Worm (Caenorhabditis elegans) whole organism, young adult: ENCODE results near the gene F52H3.11.

ENCODE experiments used
- F10E7.11 ChIP-seq: sonication (generic microtip); optimal IDR thresholded peaks from 2 replicates; lab custom pipeline; 2017; ENCODE audit warnings: mild to moderate bottlenecking, missing genetic modification characterization, moderate library complexity, missing compliant biosample characterization
- F37B4.10 ChIP-seq: fragments of 200-800 bp; sonication (Bioruptor generic); IDR thresholded peaks from 2 replicates; pipeline ENCODE4 v1.3.6; 2022; ENCODE audit warnings: missing genetic modification characterization, missing compliant biosample characterization
- F55B11.4 ChIP-seq: sonication (generic microtip); optimal IDR thresholded peaks from 2 replicates; lab custom pipeline; 2016; ENCODE audit warnings: missing compliant biosample characterization, missing genetic modification characterization, borderline replicate concordance; ENCODE audit not compliant: insufficient read depth
- F57A8.1 ChIP-seq: fragments of 200-800 bp; sonication (Bioruptor generic); optimal IDR thresholded peaks from 2 replicates; lab custom pipeline; 2018; ENCODE audit warnings: mild to moderate bottlenecking, missing genetic modification characterization, moderate library complexity, missing compliant biosample characterization
- F57C9.4 ChIP-seq: sonication (generic microtip); optimal IDR thresholded peaks from 2 replicates; lab custom pipeline; 2017; ENCODE audit warnings: mild to moderate bottlenecking, missing genetic modification characterization, missing compliant biosample characterization
- K11D2.4 ChIP-seq: fragments of 200-800 bp; sonication (Bioruptor generic); IDR thresholded peaks from 2 replicates; pipeline ENCODE4 v1.3.6; 2022; ENCODE audit warnings: missing genetic modification reagents, missing genetic modification characterization, missing compliant biosample characterization
- T07F8.4 ChIP-seq: sonication (generic microtip); optimal IDR thresholded peaks from 2 replicates; lab custom pipeline; 2016; ENCODE audit warnings: mild to moderate bottlenecking, missing genetic modification characterization, moderate library complexity, missing compliant biosample characterization
- Y53F4B.3 ChIP-seq: fragments of 200-800 bp; sonication (Bioruptor generic); IDR thresholded peaks from 2 replicates; pipeline ENCODE4 v1.3.6; 2022; ENCODE audit warnings: missing genetic modification reagents, missing genetic modification characterization, missing compliant biosample characterization
- Y67H2A.10 ChIP-seq: fragments of 200-800 bp; sonication (Bioruptor generic); conservative IDR thresholded peaks from 2 replicates; pipeline ENCODE4 v1.3.6; 2022; ENCODE audit warnings: missing genetic modification reagents, missing genetic modification characterization, missing compliant biosample characterization
- Y79H2A.3 ChIP-seq: fragments of 200-800 bp; sonication (Bioruptor generic); conservative IDR thresholded peaks from 2 replicates; pipeline ENCODE4 v1.3.6; 2022; ENCODE audit warnings: missing genetic modification reagents, missing genetic modification characterization, missing compliant biosample characterization
- Y95B8A.8 ChIP-seq: fragments of 200-800 bp; sonication (Bioruptor generic); IDR thresholded peaks from 2 replicates; pipeline ENCODE4 v1.3.6; 2022; ENCODE audit warnings: missing genetic modification reagents, missing genetic modification characterization, missing compliant biosample characterization
- aptf-3 ChIP-seq: fragments of 200-800 bp; sonication (Bioruptor generic); IDR thresholded peaks from 2 replicates; pipeline ENCODE4 v1.3.6; 2022; ENCODE audit warnings: missing genetic modification characterization, missing compliant biosample characterization
- athp-1 ChIP-seq: sonication (generic microtip); optimal IDR thresholded peaks from 2 replicates; lab custom pipeline; 2017; ENCODE audit warnings: mild to moderate bottlenecking, missing genetic modification characterization, missing compliant biosample characterization
- attf-3 ChIP-seq: fragments of 200-800 bp; sonication (Bioruptor generic); conservative IDR thresholded peaks from 2 replicates; pipeline ENCODE4 v1.3.6; 2022; ENCODE audit warnings: missing genetic modification reagents, missing genetic modification characterization, missing compliant biosample characterization
- ccch-3 ChIP-seq: fragments of 200-800 bp; sonication (Bioruptor generic); optimal IDR thresholded peaks from 2 replicates; lab custom pipeline; 2018; ENCODE audit warnings: mild to moderate bottlenecking, missing genetic modification characterization, missing compliant biosample characterization
- cebp-1 ChIP-seq, 2 experiments: fragments of 200-800 bp in 1 of 2; sonication (Bioruptor generic) in 1 of 2; sonication (generic microtip) in 1 of 2; IDR thresholded peaks in 1 of 2; optimal IDR thresholded peaks in 1 of 2; 2 replicates each; pipeline versions ENCODE4 v1.3.6 to Lab custom; 2017 to 2022; ENCODE audit warnings: missing compliant biosample characterization in 2 of 2, missing genetic modification characterization in 2 of 2, mild to moderate bottlenecking in 1 of 2, missing genetic modification reagents in 1 of 2, moderate library complexity in 1 of 2
- ceh-58 ChIP-seq: fragments of 200-800 bp; sonication (Bioruptor generic); IDR thresholded peaks from 2 replicates; pipeline ENCODE4 v1.3.6; 2022; ENCODE audit warnings: missing genetic modification characterization, missing compliant biosample characterization
- ceh-79 ChIP-seq: sonication (generic microtip); optimal IDR thresholded peaks from 2 replicates; lab custom pipeline; 2017; ENCODE audit warnings: mild to moderate bottlenecking, missing genetic modification characterization, missing compliant biosample characterization
- ceh-91 ChIP-seq: fragments of 200-800 bp; sonication (Bioruptor generic); IDR thresholded peaks from 2 replicates; pipeline ENCODE4 v1.3.6; 2022; ENCODE audit warnings: missing genetic modification reagents, missing genetic modification characterization, missing compliant biosample characterization
- dpl-1 ChIP-seq: fragments of 150-350 bp; optimal IDR thresholded peaks from 2 replicates; lab custom pipeline; 2014; ENCODE audit warnings: missing biosample characterization, missing genetic modification reagents, missing genetic modification characterization
- ekl-4 ChIP-seq: fragments of 200-800 bp; sonication (Bioruptor generic); IDR thresholded peaks from 2 replicates; pipeline ENCODE4 v1.3.6; 2022; ENCODE audit warnings: missing genetic modification reagents, missing genetic modification characterization, missing compliant biosample characterization
- ets-4 ChIP-seq: fragments of 200-800 bp; sonication (Bioruptor generic); optimal IDR thresholded peaks from 2 replicates; lab custom pipeline; 2018; ENCODE audit warnings: mild to moderate bottlenecking, missing genetic modification characterization, missing compliant biosample characterization
- hlh-12 ChIP-seq: sonication (generic microtip); optimal IDR thresholded peaks from 2 replicates; lab custom pipeline; 2016; ENCODE audit warnings: missing genetic modification characterization, missing compliant biosample characterization
- hmg-1.2 ChIP-seq: fragments of 200-800 bp; sonication (Bioruptor generic); IDR thresholded peaks from 2 replicates; pipeline ENCODE4 v1.3.6; 2022; ENCODE audit warnings: missing genetic modification reagents, missing genetic modification characterization, missing compliant biosample characterization
- hmg-20 ChIP-seq: fragments of 200-800 bp; sonication (Bioruptor generic); IDR thresholded peaks from 2 replicates; pipeline ENCODE4 v1.3.6; 2022; ENCODE audit warnings: missing genetic modification reagents, missing genetic modification characterization, missing compliant biosample characterization
- lag-1 ChIP-seq: fragments of 200-800 bp; sonication (Bioruptor generic); IDR thresholded peaks from 2 replicates; pipeline ENCODE4 v1.3.6; 2022; ENCODE audit warnings: missing genetic modification reagents, missing genetic modification characterization, missing compliant biosample characterization
- let-607 ChIP-seq, 2 experiments: fragments of 200-800 bp in 1 of 2; sonication (Bioruptor generic) in 1 of 2; sonication (generic microtip) in 1 of 2; optimal IDR thresholded peaks; 2 replicates each; lab custom pipeline; 2016 to 2018; ENCODE audit warnings: mild to moderate bottlenecking in 2 of 2, missing compliant biosample characterization in 2 of 2, missing genetic modification characterization in 2 of 2, moderate library complexity in 2 of 2, missing genotype in 1 of 2
- lin-40 ChIP-seq: sonication (generic microtip); optimal IDR thresholded peaks from 2 replicates; lab custom pipeline; 2016; ENCODE audit warnings: missing genetic modification characterization, mild to moderate bottlenecking, missing compliant biosample characterization, missing genotype, missing genetic modification reagents
- lsy-27 ChIP-seq: sonication (generic microtip); optimal IDR thresholded peaks from 2 replicates; lab custom pipeline; 2017; ENCODE audit warnings: missing genetic modification characterization, mild to moderate bottlenecking, missing compliant biosample characterization, antibody characterized with exemption, missing genotype, borderline replicate concordance; ENCODE audit not compliant: insufficient read depth
- madf-10 ChIP-seq: sonication (generic microtip); optimal IDR thresholded peaks from 2 replicates; lab custom pipeline; 2016; ENCODE audit warnings: mild to moderate bottlenecking, missing genetic modification characterization, missing compliant biosample characterization
- mcd-1 ChIP-seq: fragments of 200-800 bp; sonication (Bioruptor generic); IDR thresholded peaks from 2 replicates; pipeline ENCODE4 v1.3.6; 2022; ENCODE audit warnings: missing genetic modification reagents, missing genetic modification characterization, missing compliant biosample characterization
- nfya-1 ChIP-seq: sonication (generic microtip); optimal IDR thresholded peaks from 2 replicates; lab custom pipeline; 2017; ENCODE audit warnings: antibody characterized with exemption, missing compliant biosample characterization, missing genetic modification characterization, borderline replicate concordance; ENCODE audit not compliant: insufficient read depth
- nhr-179 ChIP-seq: sonication (generic microtip); optimal IDR thresholded peaks from 2 replicates; lab custom pipeline; 2016; ENCODE audit warnings: mild to moderate bottlenecking, missing genetic modification characterization, missing compliant biosample characterization
- nhr-80 ChIP-seq: sonication (generic microtip); optimal IDR thresholded peaks from 2 replicates; lab custom pipeline; 2016; ENCODE audit warnings: missing genetic modification characterization, missing compliant biosample characterization
- pha-4 ChIP-seq: fragments of 150-350 bp; sonication (generic microtip); optimal IDR thresholded peaks from 2 replicates; lab custom pipeline; 2014; ENCODE audit warnings: missing biosample characterization, missing genetic modification reagents, missing genetic modification characterization
- rpc-1 ChIP-seq, 2 experiments: fragments of 150-350 bp in 1 of 2; sonication (generic microtip) in 1 of 2; optimal IDR thresholded peaks; 2 replicates each; lab custom pipeline; 2014 to 2018; ENCODE audit warnings: missing biosample characterization in 1 of 2, missing genetic modification characterization in 1 of 2, missing genetic modification reagents in 1 of 2, missing genotype in 1 of 2
- somi-1 ChIP-seq: fragments of 200-800 bp; sonication (Bioruptor generic); optimal IDR thresholded peaks from 2 replicates; lab custom pipeline; 2018; ENCODE audit warnings: mild to moderate bottlenecking, missing genetic modification characterization, missing compliant biosample characterization
- sptf-2 ChIP-seq: fragments of 200-800 bp; sonication (Bioruptor generic); optimal IDR thresholded peaks from 2 replicates; lab custom pipeline; 2018; ENCODE audit warnings: mild to moderate bottlenecking, missing genetic modification characterization, missing compliant biosample characterization
- tbp1 ChIP-seq: fragments of 200-800 bp; sonication (Bioruptor generic); optimal IDR thresholded peaks from 2 replicates; lab custom pipeline; 2018; ENCODE audit warnings: mild to moderate bottlenecking, missing genetic modification characterization, missing compliant biosample characterization
- tbx-9 ChIP-seq: sonication (generic microtip); optimal IDR thresholded peaks from 2 replicates; lab custom pipeline; 2016; ENCODE audit warnings: borderline replicate concordance, missing genetic modification characterization, inconsistent platforms, missing compliant biosample characterization
- tlf-1 ChIP-seq: fragments of 200-800 bp; sonication (Bioruptor generic); optimal IDR thresholded peaks from 2 replicates; lab custom pipeline; 2018; ENCODE audit warnings: mild to moderate bottlenecking, missing genetic modification characterization, missing compliant biosample characterization
- unc-130 ChIP-seq: sonication (generic microtip); optimal IDR thresholded peaks from 2 replicates; lab custom pipeline; 2016; ENCODE audit warnings: missing genetic modification reagents, missing genetic modification characterization, missing compliant biosample characterization
- unc-62 ChIP-seq: fragments of 150-350 bp; optimal IDR thresholded peaks from 2 replicates; lab custom pipeline; 2014; ENCODE audit warnings: missing biosample characterization, missing genetic modification reagents, missing genetic modification characterization
- ztf-18 ChIP-seq: sonication (generic microtip); optimal IDR thresholded peaks from 2 replicates; lab custom pipeline; 2016; ENCODE audit warnings: missing genotype, mild to moderate bottlenecking, missing genetic modification characterization, missing compliant biosample characterization
- ztf-26 ChIP-seq: sonication (generic microtip); optimal IDR thresholded peaks from 2 replicates; lab custom pipeline; 2017; ENCODE audit warnings: missing genetic modification characterization, missing compliant biosample characterization

F52H3.11 gene

DNA sequence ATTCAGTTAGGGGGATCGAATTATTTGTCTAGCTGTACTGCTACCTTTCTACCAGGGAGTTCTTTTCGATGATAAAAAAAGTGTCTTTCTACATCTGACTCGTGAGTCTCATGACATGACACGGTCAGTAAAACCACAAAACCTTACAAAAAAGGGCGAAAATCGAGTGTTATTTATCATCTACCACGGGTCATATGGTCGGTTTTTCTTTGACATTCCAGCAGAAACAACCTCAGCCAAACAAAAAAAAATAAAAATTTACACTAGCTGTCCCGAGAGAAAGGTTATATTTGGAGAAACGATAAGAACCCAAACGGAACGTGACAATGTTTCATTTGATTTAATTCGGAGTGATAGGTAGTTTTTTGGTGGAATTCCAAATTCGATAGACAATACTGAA is 25.3 kb downstream of the F52H3.11 start:
- TF ChIP-seq ztf-26: peak; percentile 52
- TF ChIP-seq lin-40 (tag; lab: Kevin White, UChicago): peak; percentile 25
- peak; percentile 23 for TF ChIP-seq nhr-80 (tag; lab: Kevin White, UChicago)
- TF ChIP-seq K11D2.4: peak; percentile 78
- TF ChIP-seq cebp-1 (GFP tag; IDR thresholded peaks at IDR 0.05; lab: Robert Waterston, UW): no peak
- peak; percentile 49 for TF ChIP-seq cebp-1 (tag; optimal IDR thresholded peaks at IDR 0.05; lab: Kevin White, UChicago)
- no peak for TF ChIP-seq ceh-79 (tag; lab: Kevin White, UChicago)
- no peak for TF ChIP-seq hlh-12 (tag; lab: Kevin White, UChicago)
- TF ChIP-seq somi-1 (GFP tag; lab: Kevin White, UChicago): peak; percentile 15
- no peak for TF ChIP-seq dpl-1 (GFP tag; lab: Kevin White, UChicago)
- TF ChIP-seq, all 124 proteins: peak for 6

DNA sequence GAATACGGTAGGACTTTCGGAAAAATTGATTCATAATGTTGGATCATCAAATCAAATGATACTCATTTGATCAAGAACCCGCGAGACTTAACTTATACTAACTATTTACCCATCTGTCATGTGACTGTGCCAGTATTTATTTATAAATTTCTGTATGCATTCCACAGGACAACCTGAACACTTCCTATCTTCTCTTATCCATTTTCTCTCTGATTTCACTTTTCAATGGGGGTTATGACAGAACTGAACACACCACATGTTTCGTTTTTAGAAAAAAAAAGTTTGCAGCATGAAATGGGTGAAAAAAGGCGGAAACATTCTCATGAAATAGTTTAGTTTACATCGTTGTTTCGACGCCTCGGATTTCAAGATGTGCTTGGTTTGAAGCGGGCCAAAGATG is 27.4 kb downstream of the F52H3.11 start:
- TF ChIP-seq lag-1 (GFP tag; lab: Robert Waterston, UW): no peak
- TF ChIP-seq tbx-9 (tag; lab: Kevin White, UChicago): no peak
- TF ChIP-seq lsy-27 (tag; lab: Kevin White, UChicago): no peak
- TF ChIP-seq T07F8.4 (tag; lab: Kevin White, UChicago): no peak

DNA sequence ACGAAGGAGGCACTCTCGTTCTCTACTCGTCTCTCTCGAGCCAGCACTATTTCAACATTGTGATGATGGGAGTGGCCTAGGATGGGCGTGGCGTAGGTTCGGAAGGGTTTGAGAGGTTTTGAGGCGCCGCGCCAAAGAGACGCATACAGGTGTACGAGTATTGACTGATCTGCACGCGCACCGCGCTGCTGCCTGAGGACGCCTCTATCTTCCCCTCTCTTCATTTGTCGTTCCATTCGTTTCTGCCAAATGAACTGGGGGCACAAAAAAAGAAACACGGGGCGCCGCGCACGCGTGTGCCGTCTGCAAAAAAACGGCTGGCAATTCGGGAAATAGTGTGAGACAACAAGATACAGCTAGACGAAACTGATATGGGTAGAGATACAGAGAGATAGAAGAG is 28.9 kb downstream of the F52H3.11 start, which contains the start of gene lec-2:
lec-2 (minus strand) TSS at position 171 of the 400 bp plus-strand sequence.
- TF ChIP-seq ceh-79 (tag; lab: Kevin White, UChicago) (no peak), F57A8.1 (GFP tag; lab: Kevin White, UChicago) (no peak), let-607 (tag; optimal IDR thresholded peaks at IDR 0.05; lab: Kevin White, UChicago) (no peak), Y79H2A.3 (no peak), athp-1 (tag; lab: Kevin White, UChicago) (no peak), pha-4 (no peak), ekl-4 (GFP tag; lab: Robert Waterston, UW) (no peak), F55B11.4 (no peak), Y53F4B.3 (GFP tag; lab: Robert Waterston, UW) (no peak), aptf-3 (GFP tag; lab: Robert Waterston, UW) (no peak), unc-130 (no peak), ceh-58 (GFP tag; lab: Robert Waterston, UW) (no peak), madf-10 (no peak), ccch-3 (GFP tag; lab: Kevin White, UChicago) (no peak), ztf-18 (tag; lab: Kevin White, UChicago) (no peak), tbp1 (GFP tag; lab: Kevin White, UChicago) (no peak), hmg-1.2 (GFP tag; lab: Robert Waterston, UW) (peak; percentile 42; the same call in 1 of the 2 replicates), sptf-2 (no peak), rpc-1 (optimal IDR thresholded peaks at IDR 0.05; lab: Kevin White, UChicago) (no peak), rpc-1 (tag; optimal IDR thresholded peaks at IDR 0.05; lab: Kevin White, UChicago) (no peak), F10E7.11 (tag; lab: Kevin White, UChicago) (no peak), ceh-91 (GFP tag; lab: Robert Waterston, UW) (no peak), ztf-26 (peak; percentile 43), lsy-27 (tag; lab: Kevin White, UChicago) (no peak), nhr-179 (tag; lab: Kevin White, UChicago) (no peak), F57C9.4 (tag; lab: Kevin White, UChicago) (no peak), unc-62 (no peak), attf-3 (GFP tag; lab: Robert Waterston, UW) (no peak), Y67H2A.10 (GFP tag; lab: Robert Waterston, UW) (no peak), nfya-1 (tag; lab: Kevin White, UChicago) (no peak), Y95B8A.8 (GFP tag; lab: Robert Waterston, UW) (no peak), F37B4.10 (GFP tag; lab: Robert Waterston, UW) (no peak), ets-4 (GFP tag; lab: Kevin White, UChicago) (no peak), tlf-1 (GFP tag; lab: Kevin White, UChicago) (no peak), mcd-1 (GFP tag; lab: Robert Waterston, UW) (peak; percentile 36; the same call in 1 of the 2 replicates), hmg-20 (no peak)
